Fruit fly (Drosophila melanogaster) whole organism, embryonic: ENCODE data around the gene CG3009.

ENCODE experiments used
- Adf1 ChIP-seq: fragments of 200-800 bp; sonication (Bioruptor generic); IDR thresholded peaks from 2 replicates; pipeline ENCODE4 v1.3.6; 2022; ENCODE audit warnings: missing biosample characterization, missing genetic modification characterization
- B-H1 ChIP-seq: fragments of 200-800 bp; sonication (Bioruptor generic); IDR thresholded peaks from 3 replicates; pipeline ENCODE4 v1.3.6; 2022; ENCODE audit warnings: missing biosample characterization, missing genetic modification characterization
- CG11504 ChIP-seq: fragments of 200-800 bp; sonication (Bioruptor generic); optimal IDR thresholded peaks from 3 replicates; lab custom pipeline; 2019; ENCODE audit warnings: missing biosample characterization, mild to moderate bottlenecking, missing genetic modification characterization, moderate library complexity
- CG11695 ChIP-seq: fragments of 200-800 bp; sonication (Bioruptor generic); IDR thresholded peaks from 3 replicates; pipeline ENCODE4 v1.3.6; 2022; ENCODE audit warnings: missing biosample characterization, missing genetic modification characterization
- CG11723 ChIP-seq: fragments of 200-800 bp; sonication (Bioruptor generic); optimal IDR thresholded peaks from 2 replicates; lab custom pipeline; 2017; ENCODE audit warnings: missing biosample characterization, mild to moderate bottlenecking, missing genetic modification characterization
- CG12299 ChIP-seq: fragments of 200-800 bp; sonication (Bioruptor generic); optimal IDR thresholded peaks from 2 replicates; lab custom pipeline; 2018; ENCODE audit warnings: missing biosample characterization, mild to moderate bottlenecking, missing genetic modification characterization
- CG15479 ChIP-seq: fragments of 200-800 bp; sonication (Bioruptor generic); optimal IDR thresholded peaks from 3 replicates; lab custom pipeline; 2019; ENCODE audit warnings: missing biosample characterization, mild to moderate bottlenecking, missing genetic modification characterization, moderate library complexity
- CG15601 ChIP-seq: fragments of 200-800 bp; sonication (Bioruptor generic); optimal IDR thresholded peaks from 3 replicates; lab custom pipeline; 2019; ENCODE audit warnings: missing biosample characterization, mild to moderate bottlenecking, missing genetic modification characterization, moderate library complexity
- CG1602 ChIP-seq: fragments of 200-800 bp; sonication (Bioruptor generic); optimal IDR thresholded peaks from 3 replicates; lab custom pipeline; 2016; ENCODE audit warnings: missing biosample characterization, missing genetic modification characterization
- CG32772 ChIP-seq: fragments of 200-800 bp; sonication (Bioruptor generic); IDR thresholded peaks from 2 replicates; pipeline ENCODE4 v1.3.6; 2022; ENCODE audit warnings: missing biosample characterization, missing genetic modification characterization
- CG3407 ChIP-seq: fragments of 200-800 bp; sonication (Bioruptor generic); optimal IDR thresholded peaks from 2 replicates; lab custom pipeline; 2018; ENCODE audit warnings: missing biosample characterization, mild to moderate bottlenecking, missing genetic modification characterization
- CG34224 ChIP-seq: fragments of 200-800 bp; sonication (Bioruptor generic); IDR thresholded peaks from 3 replicates; pipeline ENCODE4 v1.3.6; 2022; ENCODE audit warnings: missing biosample characterization, missing genetic modification characterization; ENCODE audit not compliant: partially characterized antibody
- CG3726 ChIP-seq: fragments of 200-800 bp; sonication (Bioruptor generic); IDR thresholded peaks from 3 replicates; pipeline ENCODE4, ENCODE4 v1.3.6; 2022; ENCODE audit warnings: missing biosample characterization, missing genetic modification characterization
- CG4282 ChIP-seq: fragments of 200-800 bp; sonication (Bioruptor generic); optimal IDR thresholded peaks from 2 replicates; lab custom pipeline; 2016; ENCODE audit warnings: missing biosample characterization, missing genetic modification characterization
- CG4328 ChIP-seq: fragments of 200-800 bp; sonication (Bioruptor generic); optimal IDR thresholded peaks from 3 replicates; lab custom pipeline; 2017; ENCODE audit warnings: missing biosample characterization, missing genetic modification reagents, missing genetic modification characterization
- CG43689 ChIP-seq: fragments of 200-800 bp; sonication (Bioruptor generic); IDR thresholded peaks from 2 replicates; pipeline ENCODE4 v1.3.6; 2022; ENCODE audit warnings: missing biosample characterization, missing genetic modification characterization
- CG4820 ChIP-seq: fragments of 200-800 bp; sonication (Bioruptor generic); optimal IDR thresholded peaks from 3 replicates; lab custom pipeline; 2016; ENCODE audit warnings: missing biosample characterization, missing genetic modification characterization
- CG5245 ChIP-seq: fragments of 200-800 bp; sonication (Bioruptor generic); optimal IDR thresholded peaks from 3 replicates; lab custom pipeline; 2016; ENCODE audit warnings: missing biosample characterization, missing genetic modification characterization
- CG7372 ChIP-seq: fragments of 200-800 bp; sonication (Bioruptor generic); IDR thresholded peaks from 2 replicates; pipeline ENCODE4 v1.3.6; 2022; ENCODE audit warnings: missing biosample characterization, missing genetic modification characterization
- CG9932 ChIP-seq: fragments of 200-800 bp; sonication (Bioruptor generic); IDR thresholded peaks from 2 replicates; pipeline ENCODE4 v1.3.6; 2022; ENCODE audit warnings: missing biosample characterization, missing genetic modification characterization
- CkIIα-i1 ChIP-seq: fragments of 200-800 bp; sonication (Bioruptor generic); IDR thresholded peaks from 2 replicates; pipeline ENCODE4 v1.3.6; 2022; ENCODE audit warnings: missing biosample characterization, missing genetic modification characterization
- Ets65A ChIP-seq: fragments of 200-800 bp; sonication (Bioruptor generic); peaks from one replicate; lab custom pipeline; 2016; ENCODE audit warnings: missing biosample characterization, missing genetic modification characterization
- Fer1 ChIP-seq: fragments of 200-800 bp; sonication (Bioruptor generic); optimal IDR thresholded peaks from 2 replicates; lab custom pipeline; 2017; ENCODE audit warnings: missing biosample characterization, mild to moderate bottlenecking, missing genetic modification characterization
- Fer3 ChIP-seq: fragments of 200-800 bp; sonication (Bioruptor generic); optimal IDR thresholded peaks from 2 replicates; lab custom pipeline; 2018; ENCODE audit warnings: missing biosample characterization, mild to moderate bottlenecking, missing genetic modification characterization, moderate library complexity
- HLH54F ChIP-seq: fragments of 200-800 bp; sonication (Bioruptor generic); optimal IDR thresholded peaks from 3 replicates; lab custom pipeline; 2016; ENCODE audit warnings: missing biosample characterization, missing genetic modification characterization
- Kr ChIP-seq: fragments of 200-800 bp; sonication (Bioruptor generic); optimal IDR thresholded peaks from 2 replicates; lab custom pipeline; 2017; ENCODE audit warnings: missing biosample characterization, mild to moderate bottlenecking, missing genetic modification characterization
- Rx ChIP-seq: fragments of 200-800 bp; sonication (Bioruptor generic); IDR thresholded peaks from 2 replicates; pipeline ENCODE4 v1.3.6; 2022; ENCODE audit warnings: missing biosample characterization, missing genetic modification characterization
- caup ChIP-seq: fragments of 200-800 bp; sonication (Bioruptor generic); optimal IDR thresholded peaks from 3 replicates; lab custom pipeline; 2017; ENCODE audit warnings: missing biosample characterization, mild to moderate bottlenecking, missing genetic modification characterization, moderate library complexity; ENCODE audit not compliant: severe bottlenecking
- chm ChIP-seq: fragments of 200-800 bp; sonication (Bioruptor generic); IDR thresholded peaks from 2 replicates; pipeline ENCODE4 v1.3.6; 2022; ENCODE audit warnings: missing biosample characterization, missing genetic modification characterization
- crol ChIP-seq: fragments of 200-800 bp; sonication (Bioruptor generic); IDR thresholded peaks from 2 replicates; pipeline ENCODE4 v1.3.6; 2022; ENCODE audit warnings: missing biosample characterization, missing genetic modification characterization
- exex ChIP-seq: fragments of 200-800 bp; sonication (Bioruptor generic); optimal IDR thresholded peaks from 4 replicates; lab custom pipeline; 2018; ENCODE audit warnings: missing biosample characterization, mild to moderate bottlenecking, missing genetic modification characterization, moderate library complexity
- eyg ChIP-seq: fragments of 200-800 bp; sonication (Bioruptor generic); optimal IDR thresholded peaks from 3 replicates; lab custom pipeline; 2016; ENCODE audit warnings: missing biosample characterization, missing genetic modification characterization
- fru ChIP-seq: fragments of >200 bp; optimal IDR thresholded peaks from 2 replicates; lab custom pipeline; 2017
- grn ChIP-seq: fragments of 200-800 bp; sonication (Bioruptor generic); optimal IDR thresholded peaks from 3 replicates; lab custom pipeline; 2017; ENCODE audit warnings: missing biosample characterization, missing genetic modification characterization
- gro ChIP-seq: fragments of 200-800 bp; sonication (Bioruptor generic); optimal IDR thresholded peaks from 2 replicates; lab custom pipeline; 2016; ENCODE audit warnings: missing biosample characterization, missing genetic modification characterization
- gsb-n ChIP-seq: fragments of 200-800 bp; sonication (Bioruptor generic); optimal IDR thresholded peaks from 3 replicates; lab custom pipeline; 2018; ENCODE audit warnings: missing biosample characterization, mild to moderate bottlenecking, missing genetic modification characterization
- mirr ChIP-seq: fragments of 200-800 bp; sonication (Bioruptor generic); optimal IDR thresholded peaks from 3 replicates; lab custom pipeline; 2018; ENCODE audit warnings: missing biosample characterization, mild to moderate bottlenecking, missing genetic modification characterization
- org-1 ChIP-seq: fragments of 200-800 bp; sonication (Bioruptor generic); optimal IDR thresholded peaks from 2 replicates; lab custom pipeline; 2017; ENCODE audit warnings: missing biosample characterization, missing genetic modification characterization
- pan ChIP-seq, 4 experiments: fragments of >200 bp in 3 of 4; fragments of 200-800 bp in 1 of 4; sonication (Bioruptor generic) in 1 of 4; optimal IDR thresholded peaks in 3 of 4; IDR thresholded peaks in 1 of 4; 2 replicates each; pipeline versions ENCODE4 v1.3.6 to Lab custom; 2017 to 2022; ENCODE audit warnings: missing biosample characterization in 2 of 4, missing genetic modification characterization in 2 of 4, mixed read lengths in 1 of 4
- peb ChIP-seq: fragments of 200-800 bp; sonication (Bioruptor generic); IDR thresholded peaks from 2 replicates; pipeline ENCODE4 v1.3.6; 2022; ENCODE audit warnings: missing biosample characterization, missing genetic modification characterization
- pho ChIP-seq: fragments of 200-800 bp; sonication (Bioruptor generic); optimal IDR thresholded peaks from 2 replicates; lab custom pipeline; 2016; ENCODE audit warnings: missing biosample characterization, missing genetic modification characterization
- sd ChIP-seq: fragments of 200-800 bp; sonication (Bioruptor generic); optimal IDR thresholded peaks from 3 replicates; lab custom pipeline; 2018; ENCODE audit warnings: missing biosample characterization, mild to moderate bottlenecking, missing genetic modification characterization, moderate library complexity
- sisA ChIP-seq: fragments of 200-800 bp; sonication (Bioruptor generic); IDR thresholded peaks from 2 replicates; pipeline ENCODE4 v1.3.6; 2022; ENCODE audit warnings: missing biosample characterization, missing genetic modification characterization
- slp2 ChIP-seq: fragments of 200-800 bp; sonication (Bioruptor generic); optimal IDR thresholded peaks from 2 replicates; lab custom pipeline; 2016; ENCODE audit warnings: missing biosample characterization, missing genetic modification characterization
- sr ChIP-seq: fragments of 200-800 bp; sonication (Bioruptor generic); IDR thresholded peaks from 3 replicates; pipeline ENCODE4 v1.3.6; 2022; ENCODE audit warnings: missing biosample characterization, missing genetic modification characterization
- tin ChIP-seq: fragments of 200-800 bp; sonication (Bioruptor generic); optimal IDR thresholded peaks from 3 replicates; lab custom pipeline; 2016; ENCODE audit warnings: missing biosample characterization, missing genetic modification characterization
- tio ChIP-seq: fragments of 200-800 bp; sonication (Bioruptor generic); optimal IDR thresholded peaks from 2 replicates; lab custom pipeline; 2017; ENCODE audit warnings: missing biosample characterization, missing genetic modification characterization, inconsistent platforms
- tll ChIP-seq, 2 experiments: fragments of 200-800 bp in 1 of 2; fragments of >200 bp in 1 of 2; sonication (Bioruptor generic) in 1 of 2; optimal IDR thresholded peaks; 2 replicates each; lab custom pipeline; 2017 to 2019; ENCODE audit warnings: missing biosample characterization in 2 of 2, missing genetic modification characterization in 2 of 2, mild to moderate bottlenecking in 1 of 2, moderate library complexity in 1 of 2
- vnd ChIP-seq: fragments of 200-800 bp; sonication (Bioruptor generic); IDR thresholded peaks from 3 replicates; pipeline ENCODE4 v1.3.6; 2022; ENCODE audit warnings: missing biosample characterization, missing genetic modification characterization; ENCODE audit not compliant: partially characterized antibody
- vvl ChIP-seq: fragments of 200-800 bp; sonication (Bioruptor generic); IDR thresholded peaks from 2 replicates; pipeline ENCODE4 v1.3.6; 2022; ENCODE audit warnings: missing biosample characterization, missing genetic modification characterization
- zen ChIP-seq: fragments of 200-800 bp; sonication (Bioruptor generic); optimal IDR thresholded peaks from 3 replicates; lab custom pipeline; 2018; ENCODE audit warnings: missing biosample characterization, mild to moderate bottlenecking, missing genetic modification characterization, moderate library complexity

Gene CG3009

DNA sequence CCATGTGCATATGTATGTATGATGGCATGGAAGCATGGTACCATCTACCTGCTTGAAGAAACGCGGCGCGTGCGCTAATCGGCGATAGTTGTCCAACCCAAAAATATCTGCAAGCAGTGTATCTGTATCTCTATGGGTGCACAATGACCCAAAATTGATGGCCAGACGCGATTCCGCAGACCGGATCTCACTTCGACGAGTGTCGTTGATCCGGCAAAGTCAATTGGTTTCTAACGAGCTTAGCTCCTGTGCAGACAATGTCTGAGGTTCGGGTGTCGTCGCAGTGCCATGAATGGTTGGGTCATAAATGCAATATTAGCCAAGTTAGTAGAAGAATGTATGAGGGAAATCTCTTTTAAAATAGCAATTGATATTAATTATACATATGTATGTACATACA is 52.9 kb downstream of the CG3009 start:
- no peak for TF ChIP-seq CG34224
- no peak for TF ChIP-seq slp2 (GFP tag; lab: Kevin White, UChicago)
- no peak for TF ChIP-seq CG9932 (GFP tag; lab: Robert Waterston, UW)
- TF ChIP-seq CG7372 (GFP tag; lab: Robert Waterston, UW), result no peak
- no peak for TF ChIP-seq Fer1
- TF ChIP-seq pho (GFP tag; lab: Kevin White, UChicago), result no peak
- no peak for TF ChIP-seq CG32772 (GFP tag; lab: Robert Waterston, UW)
- TF ChIP-seq CG11504 (tag; lab: Kevin White, UChicago), result no peak
- TF ChIP-seq zen (tag; lab: Kevin White, UChicago), result peak; percentile 81
- TF ChIP-seq Ets65A (GFP tag; lab: Kevin White, UChicago), result no peak
- no peak for TF ChIP-seq Fer3 (tag; lab: Kevin White, UChicago)
- TF ChIP-seq CG11695 (GFP tag; lab: Robert Waterston, UW), result no peak
- TF ChIP-seq B-H1 (GFP tag; lab: Robert Waterston, UW), result no peak
- no peak for TF ChIP-seq tio
- TF ChIP-seq exex (tag; lab: Kevin White, UChicago), result no peak
- TF ChIP-seq CG3407, result no peak
- TF ChIP-seq grn (GFP tag; lab: Kevin White, UChicago), result no peak
- TF ChIP-seq CkIIα-i1 (GFP tag; lab: Robert Waterston, UW), result no peak
- TF ChIP-seq CG15479 (GFP tag; lab: Kevin White, UChicago), result peak; percentile 84
- TF ChIP-seq tll (GFP tag; optimal IDR thresholded peaks at IDR 0.05; lab: Kevin White, UChicago), result peak in 1 of 2 experiments; percentile 82

DNA sequence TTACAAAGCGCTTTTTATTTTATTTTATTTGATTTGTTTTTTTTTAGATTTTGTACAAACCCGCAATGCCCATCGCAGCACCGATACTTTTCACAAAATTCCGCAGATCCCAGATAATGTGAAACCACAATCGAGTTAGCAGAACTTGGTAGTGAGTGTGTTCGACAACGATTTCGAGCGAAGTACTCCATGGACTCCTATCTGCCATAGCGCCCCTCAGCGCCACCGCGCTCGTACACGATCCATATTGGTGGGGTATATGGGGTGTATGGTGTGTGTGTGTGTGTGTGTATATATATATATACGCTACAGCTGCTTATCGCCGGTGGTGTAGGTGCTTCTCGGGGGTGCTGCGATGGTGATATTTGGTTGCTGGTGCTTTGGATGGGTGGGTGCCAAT is 54.0 kb downstream of the CG3009 start:
- no peak for TF ChIP-seq CG43689
- no peak for TF ChIP-seq CG5245 (GFP tag; lab: Kevin White, UChicago)
- no peak for TF ChIP-seq Rx
- peak; percentile 67; the same call in 1 of the 2 replicates for TF ChIP-seq crol (GFP tag; lab: Robert Waterston, UW)
- no peak for TF ChIP-seq CG4820 (GFP tag; lab: Kevin White, UChicago)
- TF ChIP-seq mirr, result peak; percentile 67
- TF ChIP-seq grn (GFP tag; lab: Kevin White, UChicago), result peak; percentile 70
- no peak for TF ChIP-seq peb (GFP tag; lab: Robert Waterston, UW)
- TF ChIP-seq gro (GFP tag; lab: Kevin White, UChicago), result no peak
- no peak for TF ChIP-seq CG4282 (GFP tag; lab: Kevin White, UChicago)
- TF ChIP-seq CG3726 (GFP tag; lab: Robert Waterston, UW), result no peak
- no peak for TF ChIP-seq CkIIα-i1 (GFP tag; lab: Robert Waterston, UW)
- TF ChIP-seq Kr (GFP tag; lab: Kevin White, UChicago), result no peak
- TF ChIP-seq sd, result peak; percentile 88
- TF ChIP-seq CG15601, result no peak
- no peak for TF ChIP-seq org-1 (GFP tag; lab: Kevin White, UChicago)
- no peak for TF ChIP-seq HLH54F (GFP tag; lab: Kevin White, UChicago)
- TF ChIP-seq tin (GFP tag; lab: Kevin White, UChicago), result no peak
- peak; percentile 19; the same call in 1 of the 2 replicates for TF ChIP-seq Adf1 (GFP tag; lab: Robert Waterston, UW)
- peak; percentile 38 for TF ChIP-seq caup (GFP tag; lab: Kevin White, UChicago)
- TF ChIP-seq CG4328 (GFP tag; lab: Kevin White, UChicago), result no peak
- TF ChIP-seq sisA (GFP tag; lab: Robert Waterston, UW), result no peak
- peak; percentile 66 for TF ChIP-seq exex (tag; lab: Kevin White, UChicago)
- TF ChIP-seq sr (GFP tag; lab: Robert Waterston, UW), result no peak
- TF ChIP-seq chm (GFP tag; lab: Robert Waterston, UW), result no peak
- TF ChIP-seq zen (tag; lab: Kevin White, UChicago), result no peak
- TF ChIP-seq CG12299 (tag; lab: Kevin White, UChicago), result no peak
- TF ChIP-seq eyg (GFP tag; lab: Kevin White, UChicago), result no peak
- no peak for TF ChIP-seq gsb-n (tag; lab: Kevin White, UChicago)
- TF ChIP-seq vnd, result no peak
- TF ChIP-seq pan (optimal IDR thresholded peaks at IDR 0.05; lab: Kevin White, UChicago), result no peak
- no peak for TF ChIP-seq pan (GFP tag; optimal IDR thresholded peaks at IDR 0.05 in 1 of 2, IDR thresholded peaks at IDR 0.05 in 1 of 2)
- no peak for TF ChIP-seq fru (lab: Kevin White, UChicago)
- no peak for TF ChIP-seq CG1602 (GFP tag; lab: Kevin White, UChicago)
- no peak for TF ChIP-seq CG11723
- TF ChIP-seq vvl, result no peak
